Fruit fly (Drosophila melanogaster): ENCODE measurements around the gene CG10163.
A peak's percentile ranks its signal among the peaks of the same experiment; 100 is the strongest.

Gene CG10163

DNA sequence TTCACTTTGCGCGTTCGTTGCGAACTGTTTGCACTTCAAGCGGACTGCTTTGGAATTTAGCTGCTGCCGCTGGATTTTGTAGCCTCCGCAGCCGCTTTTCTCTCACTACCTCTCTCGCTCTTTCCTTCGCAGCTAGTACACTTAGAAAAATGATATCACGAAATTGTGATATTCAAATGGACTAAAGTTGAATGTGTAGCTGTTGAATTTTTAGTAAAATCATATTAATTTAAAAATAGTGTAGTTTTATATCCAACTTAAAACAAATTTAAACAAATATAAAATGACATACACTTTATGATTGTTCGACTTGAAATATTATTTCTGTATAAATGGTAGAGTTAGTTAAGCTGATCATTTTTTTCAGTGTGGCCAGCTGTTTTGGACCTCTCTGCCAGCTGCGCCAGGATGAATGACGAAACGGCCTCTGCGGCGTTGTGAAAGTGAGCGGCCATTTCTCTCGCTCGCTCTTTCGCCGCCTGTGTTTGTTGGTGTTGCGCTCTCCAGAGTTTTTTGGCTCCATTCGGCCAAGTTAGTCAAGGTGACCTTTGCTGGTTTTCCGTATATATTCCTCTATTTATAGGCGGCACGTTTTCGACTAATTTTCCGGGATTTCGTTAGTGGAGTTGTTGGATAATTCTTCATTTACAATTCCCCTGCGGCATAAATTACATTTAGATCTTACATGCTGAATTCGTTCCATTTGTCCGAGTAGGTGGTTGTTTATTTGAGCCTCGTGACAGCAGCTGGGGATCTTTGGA lies 4.3 kb upstream of the CG10163 start, which contains the start of gene Ldh (continued):
- TF ChIP-seq run (tag; optimal IDR thresholded peaks at IDR 0.05) = peak; percentile 93
- peak; percentile 95 for TF ChIP-seq row (GFP tag; IDR thresholded peaks at IDR 0.05)
- peak; percentile 59 for TF ChIP-seq CG10565 (GFP tag; optimal IDR thresholded peaks at IDR 0.05)
- TF ChIP-seq schlank (tag; optimal IDR thresholded peaks at IDR 0.05) = peak; percentile 78
- TF ChIP-seq pzg (GFP tag; optimal IDR thresholded peaks at IDR 0.05) = no peak
- TF ChIP-seq onecut (GFP tag; IDR thresholded peaks at IDR 0.05) = peak; percentile 82
- peak; percentile 93 for TF ChIP-seq CG12155 (GFP tag; optimal IDR thresholded peaks at IDR 0.05)
- TF ChIP-seq CG14441 (GFP tag; IDR thresholded peaks at IDR 0.05) = peak; percentile 87
- peak; percentile 94 for TF ChIP-seq Hsf (GFP tag; optimal IDR thresholded peaks at IDR 0.05)
- no peak for TF ChIP-seq usp (GFP tag; optimal IDR thresholded peaks at IDR 0.05)
- TF ChIP-seq CG43689 (GFP tag; IDR thresholded peaks at IDR 0.05) = peak; percentile 74; the same call in 1 of the 2 replicates
- no peak for TF ChIP-seq hkb (optimal IDR thresholded peaks at IDR 0.05)
- peak; percentile 94 for TF ChIP-seq hkb (GFP tag; IDR thresholded peaks at IDR 0.05)
- peak; percentile 96 for TF ChIP-seq lab (GFP tag; optimal IDR thresholded peaks at IDR 0.05)
- TF ChIP-seq CG7372 (GFP tag; IDR thresholded peaks at IDR 0.05) = peak; percentile 92
- peak; percentile 95 for TF ChIP-seq Xbp1 (GFP tag; optimal IDR thresholded peaks at IDR 0.05)
- TF ChIP-seq CG4404 (GFP tag; IDR thresholded peaks at IDR 0.05) = peak; percentile 91
- TF ChIP-seq Bdp1 (GFP tag; optimal IDR thresholded peaks at IDR 0.05) = peak; percentile 80
- TF ChIP-seq Awh (GFP tag; IDR thresholded peaks at IDR 0.05) = peak; percentile 83
- TF ChIP-seq sug (tag; optimal IDR thresholded peaks at IDR 0.05) = peak; percentile 95
- TF ChIP-seq kah (GFP tag; optimal IDR thresholded peaks at IDR 0.05) = peak; percentile 84
- peak; percentile 65 for TF ChIP-seq MTF-1 (GFP tag; optimal IDR thresholded peaks at IDR 0.05; ENCODE audit: borderline replicate concordance)
- peak; percentile 73 for TF ChIP-seq zfh2 (GFP tag; optimal IDR thresholded peaks at IDR 0.05)
- no peak for TF ChIP-seq Dfd (GFP tag; optimal IDR thresholded peaks at IDR 0.05)
- peak; percentile 71 for TF ChIP-seq cas (GFP tag; IDR thresholded peaks at IDR 0.05)
- 0 out of 2 replicates have a peak, but pooled peaks have one; percentile 27 for TF ChIP-seq GATAe (GFP tag; conservative IDR thresholded peaks at IDR 0.05)
- peak; percentile 89 for TF ChIP-seq CG32772 (GFP tag; IDR thresholded peaks at IDR 0.05)
- peak; percentile 97 for TF ChIP-seq gsb-n (tag; optimal IDR thresholded peaks at IDR 0.05)
- peak; percentile 96 for TF ChIP-seq ERR (GFP tag; optimal IDR thresholded peaks at IDR 0.05)
- TF ChIP-seq D (optimal IDR thresholded peaks at IDR 0.05) = no peak
- TF ChIP-seq D (GFP tag; optimal IDR thresholded peaks at IDR 0.05) = peak; percentile 95
- peak; percentile 97 for TF ChIP-seq Sox102F (GFP tag; optimal IDR thresholded peaks at IDR 0.05)
- TF ChIP-seq vfl (GFP tag; optimal IDR thresholded peaks at IDR 0.05) = peak; percentile 74
- TF ChIP-seq Sin3A (optimal IDR thresholded peaks at IDR 0.05) = no peak
- peak; percentile 55 for TF ChIP-seq maf-S (GFP tag; optimal IDR thresholded peaks at IDR 0.05)
- peak; percentile 96 for TF ChIP-seq az2 (GFP tag; optimal IDR thresholded peaks at IDR 0.05)
- peak; percentile 94 for TF ChIP-seq sqz (GFP tag; optimal IDR thresholded peaks at IDR 0.05)
- TF ChIP-seq Poxn (GFP tag; IDR thresholded peaks at IDR 0.05) = peak; percentile 62; the same call in 1 of the 2 replicates
- TF ChIP-seq CG16813 (GFP tag; IDR thresholded peaks at IDR 0.05; ENCODE audit: partially characterized antibody) = no peak
- peak; percentile 89 for TF ChIP-seq wor (GFP tag; IDR thresholded peaks at IDR 0.05)
- TF ChIP-seq Doc3 (GFP tag; IDR thresholded peaks at IDR 0.05; ENCODE audit: partially characterized antibody) = no peak
- peak; percentile 92 for TF ChIP-seq CG32532 (GFP tag; IDR thresholded peaks at IDR 0.05)
- TF ChIP-seq fd102C (GFP tag; optimal IDR thresholded peaks at IDR 0.05) = peak; percentile 88
- peak; percentile 64 for TF ChIP-seq pb (GFP tag; optimal IDR thresholded peaks at IDR 0.05)
- peak; percentile 92 for TF ChIP-seq CG1529 (GFP tag; optimal IDR thresholded peaks at IDR 0.05)
- TF ChIP-seq slp2 (GFP tag; optimal IDR thresholded peaks at IDR 0.05) = peak; percentile 82
- TF ChIP-seq Atf6 (GFP tag; IDR thresholded peaks at IDR 0.05) = peak; percentile 95
- peak; percentile 95 for TF ChIP-seq CG13775 (GFP tag; optimal IDR thresholded peaks at IDR 0.05)
- peak; percentile 67 for TF ChIP-seq fu2 (GFP tag; optimal IDR thresholded peaks at IDR 0.05)
- peak; percentile 82; the same call in 1 of the 2 replicates for TF ChIP-seq gt (GFP tag; IDR thresholded peaks at IDR 0.05)
- no peak for TF ChIP-seq unc-4 (GFP tag; IDR thresholded peaks at IDR 0.05; ENCODE audit: partially characterized antibody)
